Worm (Caenorhabditis elegans): ENCODE data around the gene gnrr-2.

Gene gnrr-2

ce11 chrV:14437355-14437754, 28.5 kb downstream of the gnrr-2 start:
- TF ChIP-seq F13C5.2 (tag; optimal IDR thresholded peaks at IDR 0.05) = no peak
- no peak for TF ChIP-seq flt-1 (GFP tag; IDR thresholded peaks at IDR 0.05)
- no peak for TF ChIP-seq B0310.2 (tag; optimal IDR thresholded peaks at IDR 0.05)
- TF ChIP-seq tbx-11 (GFP tag; IDR thresholded peaks at IDR 0.05) = no peak
- no peak for TF ChIP-seq tra-4 (tag; optimal IDR thresholded peaks at IDR 0.05)
- no peak for TF ChIP-seq pes-1 (GFP tag; IDR thresholded peaks at IDR 0.05)
- TF ChIP-seq sea-1 (GFP tag; conservative IDR thresholded peaks at IDR 0.05) = no peak
- TF ChIP-seq ceh-36 (tag; optimal IDR thresholded peaks at IDR 0.05) = no peak
- TF ChIP-seq tbx-37 (GFP tag; conservative IDR thresholded peaks at IDR 0.05) = no peak
- no peak for TF ChIP-seq scrt-1 (GFP tag; IDR thresholded peaks at IDR 0.05)

ce11 chrV:14438099-14438739, 29.3 kb downstream of the gnrr-2 start:
- TF ChIP-seq flt-1 (GFP tag; IDR thresholded peaks at IDR 0.05) (no peak), tra-4 (tag; optimal IDR thresholded peaks at IDR 0.05) (no peak), hnd-1 (tag; optimal IDR thresholded peaks at IDR 0.05) (no peak), sea-1 (GFP tag; conservative IDR thresholded peaks at IDR 0.05) (no peak), ceh-36 (tag; optimal IDR thresholded peaks at IDR 0.05) (no peak), hmg-4 (GFP tag; optimal IDR thresholded peaks at IDR 0.05) (no peak)

ce11 chrV:14439236-14439635, 30.4 kb downstream of the gnrr-2 start:
- TF ChIP-seq ama-1 (optimal IDR thresholded peaks at IDR 0.05) = no peak
- no peak for TF ChIP-seq ets-7 (tag; optimal IDR thresholded peaks at IDR 0.05)
- TF ChIP-seq tbx-37 (GFP tag; conservative IDR thresholded peaks at IDR 0.05) = no peak

- no peak for TF ChIP-seq F13C5.2 (tag; optimal IDR thresholded peaks at IDR 0.05)
- TF ChIP-seq tbx-37 (GFP tag; conservative IDR thresholded peaks at IDR 0.05) = no peak
- no peak for TF ChIP-seq ets-7 (tag; optimal IDR thresholded peaks at IDR 0.05)
These were observed 32.0 kb downstream of the gnrr-2 start, which contains the start of gene F23B12.4 for ce11 chrV:14440841-14441240. TSS of gene F23B12.4 (plus strand) at chrV:14441141.

ce11 chrV:14446453-14446852, 37.6 kb downstream of the gnrr-2 start:
- TF ChIP-seq hnd-1 (tag; optimal IDR thresholded peaks at IDR 0.05) = no peak

- TF ChIP-seq scrt-1 (GFP tag; IDR thresholded peaks at IDR 0.05) (no peak), aly-1 (tag; optimal IDR thresholded peaks at IDR 0.05) (no peak), hmg-4 (GFP tag; optimal IDR thresholded peaks at IDR 0.05) (no peak), F13C5.2 (tag; optimal IDR thresholded peaks at IDR 0.05) (no peak), ama-1 (optimal IDR thresholded peaks at IDR 0.05) (no peak), B0310.2 (tag; optimal IDR thresholded peaks at IDR 0.05) (no peak), pes-1 (GFP tag; IDR thresholded peaks at IDR 0.05) (no peak), hmbx-1 (tag; optimal IDR thresholded peaks at IDR 0.05) (no peak), tbx-11 (GFP tag; IDR thresholded peaks at IDR 0.05) (no peak), hnd-1 (tag; optimal IDR thresholded peaks at IDR 0.05) (no peak), tbx-37 (GFP tag; conservative IDR thresholded peaks at IDR 0.05) (no peak), tra-4 (tag; optimal IDR thresholded peaks at IDR 0.05) (no peak)
These were observed 38.4 kb downstream of the gnrr-2 start, which contains the start of the genes dlat-1 and fntb-1 for ce11 chrV:14447240-14447763. TSS of gene dlat-1 (minus strand) at chrV:14447290. TSS of gene fntb-1 (plus strand) at chrV:14447651.

ce11 chrV:14448669-14449068, 39.8 kb downstream of the gnrr-2 start:
- TF ChIP-seq ama-1 (optimal IDR thresholded peaks at IDR 0.05) (no peak), flt-1 (GFP tag; IDR thresholded peaks at IDR 0.05) (no peak), tbx-11 (GFP tag; IDR thresholded peaks at IDR 0.05) (no peak), hmg-4 (GFP tag; optimal IDR thresholded peaks at IDR 0.05) (no peak)

- TF ChIP-seq ceh-36 (tag; optimal IDR thresholded peaks at IDR 0.05) (no peak), hnd-1 (tag; optimal IDR thresholded peaks at IDR 0.05) (no peak), ets-7 (tag; optimal IDR thresholded peaks at IDR 0.05) (no peak), tra-4 (tag; optimal IDR thresholded peaks at IDR 0.05) (no peak), hmbx-1 (tag; optimal IDR thresholded peaks at IDR 0.05) (no peak), flt-1 (GFP tag; IDR thresholded peaks at IDR 0.05) (no peak), hmg-4 (GFP tag; optimal IDR thresholded peaks at IDR 0.05) (no peak), ceh-13 (GFP tag; optimal IDR thresholded peaks at IDR 0.05) (no peak), aly-1 (tag; optimal IDR thresholded peaks at IDR 0.05) (no peak), ama-1 (optimal IDR thresholded peaks at IDR 0.05) (no peak)
These were observed 40.5 kb downstream of the gnrr-2 start, which contains the start of gene F23B12.7 for ce11 chrV:14449397-14449796. TSS of gene F23B12.7 (plus strand) at chrV:14449697.

- TF ChIP-seq flt-1 (GFP tag; IDR thresholded peaks at IDR 0.05) = no peak
- no peak for TF ChIP-seq ets-7 (tag; optimal IDR thresholded peaks at IDR 0.05)
- TF ChIP-seq F13C5.2 (tag; optimal IDR thresholded peaks at IDR 0.05) = no peak
- no peak for TF ChIP-seq ama-1 (optimal IDR thresholded peaks at IDR 0.05)
- TF ChIP-seq aly-1 (tag; optimal IDR thresholded peaks at IDR 0.05) = no peak
- no peak for TF ChIP-seq B0310.2 (tag; optimal IDR thresholded peaks at IDR 0.05)
- no peak for TF ChIP-seq hmg-4 (GFP tag; optimal IDR thresholded peaks at IDR 0.05)
- no peak for TF ChIP-seq tbx-11 (GFP tag; IDR thresholded peaks at IDR 0.05)
- no peak for TF ChIP-seq tbx-37 (GFP tag; conservative IDR thresholded peaks at IDR 0.05)
- no peak for TF ChIP-seq ceh-13 (GFP tag; optimal IDR thresholded peaks at IDR 0.05)
- TF ChIP-seq pes-1 (GFP tag; IDR thresholded peaks at IDR 0.05) = no peak
- no peak for TF ChIP-seq scrt-1 (GFP tag; IDR thresholded peaks at IDR 0.05)
- no peak for TF ChIP-seq ceh-36 (tag; optimal IDR thresholded peaks at IDR 0.05)
- TF ChIP-seq hnd-1 (tag; optimal IDR thresholded peaks at IDR 0.05) = no peak
- TF ChIP-seq hmbx-1 (tag; optimal IDR thresholded peaks at IDR 0.05) = no peak
- no peak for TF ChIP-seq sea-1 (GFP tag; conservative IDR thresholded peaks at IDR 0.05)
These were observed 47.8 kb downstream of the gnrr-2 start, which contains the start of gene bmk-1 for ce11 chrV:14456626-14457025. TSS of gene bmk-1 (minus strand) at chrV:14456984.
